Fruit fly (Drosophila melanogaster) whole organism, embryonic: ENCODE results near the gene tmod.
A peak's percentile ranks its signal among the peaks of the same experiment; 100 is the strongest.

Experiments
- ATbp ChIP-seq: fragments of 200-800 bp; sonication (Bioruptor generic); optimal IDR thresholded peaks from 2 replicates; lab custom pipeline; 2017; ENCODE audit warnings: missing biosample characterization, mild to moderate bottlenecking, missing genetic modification characterization, missing genetic modification reagents
- Antp ChIP-seq: fragments of 200-800 bp; sonication (Bioruptor generic); optimal IDR thresholded peaks from 3 replicates; lab custom pipeline; 2016; ENCODE audit warnings: missing biosample characterization, missing genetic modification characterization
- Asciz ChIP-seq: fragments of 200-800 bp; sonication (Bioruptor generic); optimal IDR thresholded peaks from 2 replicates; lab custom pipeline; 2017; ENCODE audit warnings: missing biosample characterization, mild to moderate bottlenecking, missing genetic modification characterization, missing genetic modification reagents
- B-H2 ChIP-seq: fragments of 200-800 bp; sonication (Bioruptor generic); optimal IDR thresholded peaks from 2 replicates; lab custom pipeline; 2018; ENCODE audit warnings: missing biosample characterization, mild to moderate bottlenecking, missing genetic modification characterization
- CG11398 ChIP-seq: fragments of 200-800 bp; sonication (Bioruptor generic); optimal IDR thresholded peaks from 2 replicates; lab custom pipeline; 2016; ENCODE audit warnings: missing biosample characterization, missing genetic modification characterization
- CG11504 ChIP-seq: fragments of 200-800 bp; sonication (Bioruptor generic); optimal IDR thresholded peaks from 3 replicates; lab custom pipeline; 2019; ENCODE audit warnings: missing biosample characterization, mild to moderate bottlenecking, missing genetic modification characterization, moderate library complexity
- CG1233 ChIP-seq: fragments of 200-800 bp; sonication (Bioruptor generic); optimal IDR thresholded peaks from 4 replicates; lab custom pipeline; 2018; ENCODE audit warnings: missing biosample characterization, mild to moderate bottlenecking, missing genetic modification characterization
- CG15479 ChIP-seq: fragments of 200-800 bp; sonication (Bioruptor generic); optimal IDR thresholded peaks from 3 replicates; lab custom pipeline; 2019; ENCODE audit warnings: missing biosample characterization, mild to moderate bottlenecking, missing genetic modification characterization, moderate library complexity
- CG15514 ChIP-seq: fragments of 200-800 bp; sonication (Bioruptor generic); optimal IDR thresholded peaks from 3 replicates; lab custom pipeline; 2017; ENCODE audit warnings: missing biosample characterization, missing genetic modification characterization, mild to moderate bottlenecking, moderate library complexity, missing genetic modification reagents
- CG18011 ChIP-seq: fragments of 200-800 bp; sonication (Bioruptor generic); optimal IDR thresholded peaks from 2 replicates; lab custom pipeline; 2017; ENCODE audit warnings: missing biosample characterization, missing genetic modification characterization, mild to moderate bottlenecking, moderate library complexity, missing genotype
- CG18619 ChIP-seq: fragments of 200-800 bp; sonication (Bioruptor generic); optimal IDR thresholded peaks from 3 replicates; lab custom pipeline; 2017; ENCODE audit warnings: missing biosample characterization, mild to moderate bottlenecking, missing genetic modification characterization
- CG2678 ChIP-seq: fragments of 200-800 bp; sonication (Bioruptor generic); optimal IDR thresholded peaks from 3 replicates; lab custom pipeline; 2019; ENCODE audit warnings: missing biosample characterization, mild to moderate bottlenecking, missing genetic modification characterization, moderate library complexity
- CG32532 ChIP-seq: fragments of 200-800 bp; sonication (Bioruptor generic); IDR thresholded peaks from 2 replicates; pipeline ENCODE4 v1.3.6; 2022; ENCODE audit warnings: missing biosample characterization, missing genetic modification characterization
- CG32772 ChIP-seq: fragments of 200-800 bp; sonication (Bioruptor generic); IDR thresholded peaks from 2 replicates; pipeline ENCODE4 v1.3.6; 2022; ENCODE audit warnings: missing biosample characterization, missing genetic modification characterization
- CG3995 ChIP-seq: fragments of 200-800 bp; sonication (Bioruptor generic); optimal IDR thresholded peaks from 3 replicates; lab custom pipeline; 2016; ENCODE audit warnings: missing biosample characterization, missing genetic modification characterization
- CG4328 ChIP-seq: fragments of 200-800 bp; sonication (Bioruptor generic); optimal IDR thresholded peaks from 3 replicates; lab custom pipeline; 2017; ENCODE audit warnings: missing biosample characterization, missing genetic modification reagents, missing genetic modification characterization
- CG6654 ChIP-seq: fragments of 200-800 bp; sonication (Bioruptor generic); optimal IDR thresholded peaks from 2 replicates; lab custom pipeline; 2017; ENCODE audit warnings: missing biosample characterization, mild to moderate bottlenecking, missing genetic modification characterization
- CG6689 ChIP-seq: fragments of 200-800 bp; sonication (Bioruptor generic); IDR thresholded peaks from 2 replicates; pipeline ENCODE4 v1.3.6; 2022; ENCODE audit warnings: missing biosample characterization, missing genetic modification characterization
- CG8765 ChIP-seq: fragments of 200-800 bp; sonication (Bioruptor generic); IDR thresholded peaks from 2 replicates; pipeline ENCODE4 v1.3.6; 2022; ENCODE audit warnings: missing biosample characterization, missing genetic modification characterization
- CG9609 ChIP-seq: fragments of 200-800 bp; sonication (Bioruptor generic); optimal IDR thresholded peaks from 3 replicates; lab custom pipeline; 2016; ENCODE audit warnings: missing biosample characterization, missing genetic modification characterization
- Dp ChIP-seq: fragments of 200-800 bp; sonication (Bioruptor generic); optimal IDR thresholded peaks from 2 replicates; lab custom pipeline; 2018; ENCODE audit warnings: missing biosample characterization, mild to moderate bottlenecking, missing genetic modification characterization, moderate library complexity
- Eip74EF ChIP-seq, 2 experiments: fragments of 200-800 bp in 1 of 2; fragments of >200 bp in 1 of 2; sonication (Bioruptor generic) in 1 of 2; optimal IDR thresholded peaks; 2 replicates each; lab custom pipeline; 2017 to 2019; ENCODE audit warnings: missing biosample characterization in 2 of 2, missing genetic modification characterization in 2 of 2, mild to moderate bottlenecking in 1 of 2, moderate library complexity in 1 of 2
- HLH4C ChIP-seq: fragments of 200-800 bp; sonication (Bioruptor generic); IDR thresholded peaks from 3 replicates; pipeline ENCODE4 v1.3.6; 2022; ENCODE audit warnings: missing biosample characterization, missing genetic modification characterization; ENCODE audit not compliant: partially characterized antibody
- MESR4 ChIP-seq: fragments of 200-800 bp; sonication (Bioruptor generic); optimal IDR thresholded peaks from 2 replicates; lab custom pipeline; 2018; ENCODE audit warnings: missing biosample characterization, mild to moderate bottlenecking, missing genetic modification characterization, moderate library complexity
- Med ChIP-seq: fragments of 200-800 bp; sonication (Bioruptor generic); peaks from one replicate; lab custom pipeline; 2016; ENCODE audit warnings: missing biosample characterization, missing genetic modification characterization, mild to moderate bottlenecking, inconsistent platforms, moderate library complexity
- Six4 ChIP-seq: fragments of 200-800 bp; sonication (Bioruptor generic); optimal IDR thresholded peaks from 2 replicates; lab custom pipeline; 2016; ENCODE audit warnings: missing biosample characterization, missing genetic modification characterization
- Vsx1 ChIP-seq: fragments of 200-800 bp; sonication (Bioruptor generic); optimal IDR thresholded peaks from 2 replicates; lab custom pipeline; 2017; ENCODE audit warnings: missing biosample characterization, mild to moderate bottlenecking, missing genetic modification characterization, missing genetic modification reagents
- Xbp1 ChIP-seq: fragments of 200-800 bp; sonication (Bioruptor generic); optimal IDR thresholded peaks from 3 replicates; lab custom pipeline; 2016; ENCODE audit warnings: missing biosample characterization, mild to moderate bottlenecking, missing genetic modification characterization
- YL-1 ChIP-seq: fragments of 200-800 bp; sonication (Bioruptor generic); optimal IDR thresholded peaks from 3 replicates; lab custom pipeline; 2017; ENCODE audit warnings: missing biosample characterization, mild to moderate bottlenecking, missing genetic modification characterization
- ewg ChIP-seq: fragments of 200-800 bp; sonication (Bioruptor generic); optimal IDR thresholded peaks from 3 replicates; lab custom pipeline; 2017; ENCODE audit warnings: mild to moderate bottlenecking, missing biosample characterization, missing genetic modification reagents, missing genetic modification characterization
- fd3F ChIP-seq: fragments of 200-800 bp; sonication (Bioruptor generic); optimal IDR thresholded peaks from 2 replicates; lab custom pipeline; 2018; ENCODE audit warnings: missing biosample characterization, mild to moderate bottlenecking, missing genetic modification characterization, moderate library complexity
- gt ChIP-seq: fragments of 200-800 bp; sonication (Bioruptor generic); IDR thresholded peaks from 2 replicates; pipeline ENCODE4 v1.3.6; 2022; ENCODE audit warnings: missing biosample characterization, missing genetic modification characterization
- her ChIP-seq: fragments of 200-800 bp; sonication (Bioruptor generic); optimal IDR thresholded peaks from 2 replicates; lab custom pipeline; 2016; ENCODE audit warnings: missing biosample characterization, missing genetic modification characterization
- kah ChIP-seq: fragments of 200-800 bp; sonication (Bioruptor generic); optimal IDR thresholded peaks from 2 replicates; lab custom pipeline; 2018; ENCODE audit warnings: missing biosample characterization, mild to moderate bottlenecking, missing genetic modification characterization
- ken ChIP-seq: fragments of 200-800 bp; sonication (Bioruptor generic); IDR thresholded peaks from 3 replicates; pipeline ENCODE4 v1.3.6; 2022; ENCODE audit warnings: missing biosample characterization, missing genetic modification characterization
- lmd ChIP-seq: fragments of 200-800 bp; sonication (Bioruptor generic); IDR thresholded peaks from 2 replicates; pipeline ENCODE4 v1.3.6; 2022; ENCODE audit warnings: missing biosample characterization, missing genetic modification characterization
- lola ChIP-seq, 3 experiments: fragments of >200 bp in 2 of 3; fragments of 200-800 bp in 1 of 3; sonication (Bioruptor generic) in 1 of 3; optimal IDR thresholded peaks; 2 replicates each; lab custom pipeline; 2017 to 2019; ENCODE audit warnings: missing biosample characterization in 3 of 3, missing genetic modification characterization in 3 of 3, mild to moderate bottlenecking in 1 of 3, moderate library complexity in 1 of 3
- mirr ChIP-seq: fragments of 200-800 bp; sonication (Bioruptor generic); optimal IDR thresholded peaks from 3 replicates; lab custom pipeline; 2018; ENCODE audit warnings: missing biosample characterization, mild to moderate bottlenecking, missing genetic modification characterization
- pb ChIP-seq: fragments of 200-800 bp; sonication (Bioruptor generic); optimal IDR thresholded peaks from 3 replicates; lab custom pipeline; 2016; ENCODE audit warnings: missing biosample characterization, missing genetic modification characterization
- pros ChIP-seq: fragments of 200-800 bp; sonication (Bioruptor generic); optimal IDR thresholded peaks from 3 replicates; lab custom pipeline; 2019; ENCODE audit warnings: missing biosample characterization, mild to moderate bottlenecking, missing genetic modification characterization, moderate library complexity
- ro ChIP-seq: fragments of 200-800 bp; sonication (Bioruptor generic); IDR thresholded peaks from 2 replicates; pipeline ENCODE4 v1.3.6; 2022; ENCODE audit warnings: missing biosample characterization, missing genetic modification characterization
- sd ChIP-seq: fragments of 200-800 bp; sonication (Bioruptor generic); optimal IDR thresholded peaks from 3 replicates; lab custom pipeline; 2018; ENCODE audit warnings: missing biosample characterization, mild to moderate bottlenecking, missing genetic modification characterization, moderate library complexity
- slou ChIP-seq: fragments of 200-800 bp; sonication (Bioruptor generic); optimal IDR thresholded peaks from 3 replicates; lab custom pipeline; 2016; ENCODE audit warnings: missing biosample characterization, missing genetic modification characterization
- tap ChIP-seq: fragments of 200-800 bp; optimal IDR thresholded peaks from 3 replicates; lab custom pipeline; 2019; ENCODE audit warnings: missing biosample characterization, mild to moderate bottlenecking, missing genetic modification characterization, moderate library complexity
- tgo ChIP-seq: fragments of 200-800 bp; sonication (Bioruptor generic); IDR thresholded peaks from 3 replicates; pipeline ENCODE4 v1.3.6; 2022; ENCODE audit warnings: missing biosample characterization, missing genetic modification characterization
- trem ChIP-seq: fragments of 200-800 bp; optimal IDR thresholded peaks from 3 replicates; lab custom pipeline; 2019; ENCODE audit warnings: missing biosample characterization, mild to moderate bottlenecking, missing genetic modification characterization, moderate library complexity
- trh ChIP-seq: fragments of 200-800 bp; sonication (Bioruptor generic); optimal IDR thresholded peaks from 2 replicates; lab custom pipeline; 2016; ENCODE audit warnings: missing biosample characterization, missing genetic modification characterization
- unc-4 ChIP-seq: fragments of 200-800 bp; sonication (Bioruptor generic); IDR thresholded peaks from 2 replicates; pipeline ENCODE4 v1.3.6; 2022; ENCODE audit warnings: missing biosample characterization, missing genetic modification characterization; ENCODE audit not compliant: partially characterized antibody
- usp ChIP-seq: fragments of >200 bp; optimal IDR thresholded peaks from 2 replicates; lab custom pipeline; 2017; ENCODE audit warnings: missing biosample characterization, missing genetic modification characterization
- zf30C ChIP-seq: fragments of 200-800 bp; sonication (Bioruptor generic); optimal IDR thresholded peaks from 3 replicates; lab custom pipeline; 2018; ENCODE audit warnings: missing biosample characterization, mild to moderate bottlenecking, missing genetic modification characterization

Gene tmod

dm6 chr3R:30562733-30563259 lies 30.4 kb downstream of the tmod start (continued):
- TF ChIP-seq sd (tag; lab: Kevin White, UChicago) (no peak), Asciz (GFP tag; lab: Kevin White, UChicago) (no peak), CG1233 (GFP tag; lab: Kevin White, UChicago) (no peak), pros (GFP tag; lab: Kevin White, UChicago) (no peak), kah (GFP tag; lab: Kevin White, UChicago) (no peak), gt (no peak), Xbp1 (no peak), unc-4 (GFP tag; lab: Robert Waterston, UW) (no peak), Six4 (GFP tag; lab: Kevin White, UChicago) (no peak), HLH4C (GFP tag; lab: Robert Waterston, UW) (no peak), B-H2 (GFP tag; lab: Kevin White, UChicago) (no peak), CG6654 (GFP tag; lab: Kevin White, UChicago) (peak; percentile 97), mirr (GFP tag; lab: Kevin White, UChicago) (no peak), Dp (GFP tag; lab: Kevin White, UChicago) (peak; percentile 77), ATbp (GFP tag; lab: Kevin White, UChicago) (no peak), trem (tag; lab: Kevin White, UChicago) (peak; percentile 40), CG4328 (GFP tag; lab: Kevin White, UChicago) (no peak), Antp (GFP tag; lab: Kevin White, UChicago) (no peak), Med (GFP tag; lab: Kevin White, UChicago) (peak; percentile 88), Eip74EF (GFP tag; optimal IDR thresholded peaks at IDR 0.05; lab: Kevin White, UChicago) (no peak), ro (no peak), CG3995 (GFP tag; lab: Kevin White, UChicago) (no peak), CG32532 (GFP tag; lab: Robert Waterston, UW) (no peak), CG32772 (no peak), lmd (GFP tag; lab: Robert Waterston, UW) (no peak), CG8765 (GFP tag; lab: Robert Waterston, UW) (no peak), Vsx1 (GFP tag; lab: Kevin White, UChicago) (no peak), fd3F (GFP tag; lab: Kevin White, UChicago) (no peak), tgo (no peak), MESR4 (GFP tag; lab: Kevin White, UChicago) (no peak), CG15514 (GFP tag; lab: Kevin White, UChicago) (peak; percentile 18), tap (tag; lab: Kevin White, UChicago) (no peak), trh (GFP tag; lab: Kevin White, UChicago) (no peak), CG9609 (GFP tag; lab: Kevin White, UChicago) (no peak), CG2678 (no peak), CG18011 (GFP tag; lab: Kevin White, UChicago) (no peak), slou (no peak), YL-1 (GFP tag; lab: Kevin White, UChicago) (peak; percentile 6), CG15479 (GFP tag; lab: Kevin White, UChicago) (no peak), her (GFP tag; lab: Kevin White, UChicago) (peak; percentile 17), usp (no peak), zf30C (GFP tag; lab: Kevin White, UChicago) (no peak), CG18619 (GFP tag; lab: Kevin White, UChicago) (no peak), ewg (peak; percentile 28), lola (GFP tag; optimal IDR thresholded peaks at IDR 0.05; lab: Kevin White, UChicago) (no peak), CG11398 (GFP tag; lab: Kevin White, UChicago) (no peak), CG6689 (GFP tag; lab: Robert Waterston, UW) (no peak), pb (GFP tag; lab: Kevin White, UChicago) (no peak), ken (GFP tag; lab: Robert Waterston, UW) (no peak), CG11504 (tag; lab: Kevin White, UChicago) (peak; percentile 25)
